Fruit fly (Drosophila melanogaster): Measurements from ENCODE around the gene Gbeta5.

Gene Gbeta5

dm6 chrX:8106281-8107050, 45.6 kb downstream of the Gbeta5 start (continued):
- TF ChIP-seq mirr (GFP tag; optimal IDR thresholded peaks at IDR 0.05) = peak; percentile 73
- peak; percentile 53 for TF ChIP-seq sqz (GFP tag; optimal IDR thresholded peaks at IDR 0.05)
- peak; percentile 95 for TF ChIP-seq CG7745 (tag; optimal IDR thresholded peaks at IDR 0.05)
- TF ChIP-seq Deaf1 (tag; optimal IDR thresholded peaks at IDR 0.05) = peak; percentile 14
- no peak for TF ChIP-seq lmd (GFP tag; IDR thresholded peaks at IDR 0.05)
- peak; percentile 15 for TF ChIP-seq lbe (GFP tag; optimal IDR thresholded peaks at IDR 0.05)
- TF ChIP-seq grn (GFP tag; optimal IDR thresholded peaks at IDR 0.05) = peak; percentile 89
- TF ChIP-seq CG34376 (GFP tag; optimal IDR thresholded peaks at IDR 0.05) = peak; percentile 70

DNA sequence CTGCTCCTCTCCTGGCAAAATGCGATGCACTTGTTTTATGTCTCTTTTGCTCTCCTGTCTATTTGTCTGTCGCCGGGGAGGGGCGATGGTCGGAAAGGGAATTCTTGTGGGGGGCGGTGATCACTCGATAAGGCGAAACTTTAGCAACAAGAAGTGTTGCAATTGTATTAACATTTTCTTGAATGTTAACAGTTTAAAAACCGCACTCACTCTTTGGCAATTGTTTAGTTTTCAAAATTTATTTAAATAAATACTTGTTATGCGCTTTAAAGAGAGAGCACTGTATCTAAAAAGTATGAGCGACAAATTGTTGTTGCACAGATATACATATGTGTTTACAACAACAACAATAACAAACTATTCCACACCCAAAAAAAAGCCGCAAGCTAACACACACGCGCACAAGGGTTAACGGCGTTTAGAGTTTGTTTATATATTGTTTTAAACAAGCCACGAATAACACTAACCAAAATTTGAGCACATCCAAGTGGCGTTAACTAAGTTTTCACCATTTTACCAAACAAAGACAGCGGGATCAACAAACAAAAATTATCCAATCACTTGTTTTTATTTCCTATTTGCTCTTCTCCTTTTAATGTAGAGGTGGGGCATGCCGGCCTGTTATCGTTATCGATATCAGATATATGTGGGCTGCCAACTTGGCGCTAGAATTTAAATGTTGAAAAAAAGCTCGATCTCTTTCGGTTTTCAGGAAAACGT, 50.4 kb downstream of the Gbeta5 start, which contains the start of gene CG2258:
CG2258 (minus strand) TSS at position 617 of the 720 bp plus-strand sequence.
- TF ChIP-seq CG34422 (GFP tag; IDR thresholded peaks at IDR 0.05) = peak; percentile 89
- peak; percentile 76 for TF ChIP-seq Awh (GFP tag; IDR thresholded peaks at IDR 0.05)
- peak; percentile 72 for TF ChIP-seq cas (GFP tag; IDR thresholded peaks at IDR 0.05)
- TF ChIP-seq HLH4C (GFP tag; IDR thresholded peaks at IDR 0.05; ENCODE audit: partially characterized antibody) = peak; percentile 46; the same call in 1 of the 3 replicates
- no peak for TF ChIP-seq Sin3A (optimal IDR thresholded peaks at IDR 0.05)
- TF ChIP-seq onecut (GFP tag; IDR thresholded peaks at IDR 0.05) = peak; percentile 53; the same call in 1 of the 2 replicates
- TF ChIP-seq Bteb2 (GFP tag; optimal IDR thresholded peaks at IDR 0.05) = peak; percentile 27
- no peak for TF ChIP-seq GATAe (GFP tag; conservative IDR thresholded peaks at IDR 0.05)
- peak; percentile 76 for TF ChIP-seq Fer2 (tag; optimal IDR thresholded peaks at IDR 0.05)
- peak; percentile 71 for TF ChIP-seq tio (GFP tag; optimal IDR thresholded peaks at IDR 0.05)
- TF ChIP-seq h (optimal IDR thresholded peaks at IDR 0.05) = no peak
- no peak for TF ChIP-seq Elba2 (GFP tag; optimal IDR thresholded peaks at IDR 0.05)
- TF ChIP-seq CG6175 (GFP tag; IDR thresholded peaks at IDR 0.05) = peak; percentile 74; the same call in 1 of the 3 replicates
- peak; percentile 22; the same call in 1 of the 2 replicates for TF ChIP-seq CkIIα-i1 (GFP tag; IDR thresholded peaks at IDR 0.05)
- TF ChIP-seq CG2678 (tag; optimal IDR thresholded peaks at IDR 0.05) = peak; percentile 85
- TF ChIP-seq ro (GFP tag; IDR thresholded peaks at IDR 0.05) = 0 out of 2 replicates have a peak, but pooled peaks have one; percentile 47
- peak; percentile 73 for TF ChIP-seq B-H1 (GFP tag; IDR thresholded peaks at IDR 0.05)
- no peak for TF ChIP-seq pita (GFP tag; optimal IDR thresholded peaks at IDR 0.05)
- TF ChIP-seq seq (GFP tag; IDR thresholded peaks at IDR 0.05) = peak; percentile 69
- no peak for TF ChIP-seq fd102C (GFP tag; optimal IDR thresholded peaks at IDR 0.05)
- no peak for TF ChIP-seq kay (GFP tag; optimal IDR thresholded peaks at IDR 0.05)
- peak; percentile 75 for TF ChIP-seq Hr3 (GFP tag; optimal IDR thresholded peaks at IDR 0.05)
- TF ChIP-seq pb (GFP tag; optimal IDR thresholded peaks at IDR 0.05) = peak; percentile 38
- TF ChIP-seq CG17802 (tag; optimal IDR thresholded peaks at IDR 0.05) = peak; percentile 67
- peak; percentile 50 for TF ChIP-seq dm (GFP tag; optimal IDR thresholded peaks at IDR 0.05)
- TF ChIP-seq wdn (GFP tag; IDR thresholded peaks at IDR 0.05) = peak; percentile 63; the same call in 1 of the 2 replicates
- peak; percentile 68 for TF ChIP-seq CG11723 (GFP tag; optimal IDR thresholded peaks at IDR 0.05)
- peak; percentile 82 for TF ChIP-seq Meics (GFP tag; optimal IDR thresholded peaks at IDR 0.05)
- TF ChIP-seq Trl (optimal IDR thresholded peaks at IDR 0.05) = no peak
- TF ChIP-seq Trl (GFP tag; optimal IDR thresholded peaks at IDR 0.05) = no peak
- TF ChIP-seq psq (GFP tag; optimal IDR thresholded peaks at IDR 0.05) = peak; percentile 24
- TF ChIP-seq CoRest (tag; optimal IDR thresholded peaks at IDR 0.05) = peak; percentile 87
- TF ChIP-seq Dfd (GFP tag; optimal IDR thresholded peaks at IDR 0.05) = no peak
- TF ChIP-seq C15 (GFP tag; IDR thresholded peaks at IDR 0.05) = peak; percentile 66; the same call in 1 of the 3 replicates
- no peak for TF ChIP-seq grn (GFP tag; optimal IDR thresholded peaks at IDR 0.05)
- peak; percentile 15 for TF ChIP-seq slp2 (GFP tag; optimal IDR thresholded peaks at IDR 0.05)
- peak; percentile 82 for TF ChIP-seq CG4820 (GFP tag; optimal IDR thresholded peaks at IDR 0.05)
- peak; percentile 46 for TF ChIP-seq CG8089 (GFP tag; optimal IDR thresholded peaks at IDR 0.05)
- peak; percentile 40 for TF ChIP-seq stwl (tag; optimal IDR thresholded peaks at IDR 0.05)
- TF ChIP-seq Hr39 (optimal IDR thresholded peaks at IDR 0.05) = no peak
- no peak for TF ChIP-seq CG9797 (GFP tag; optimal IDR thresholded peaks at IDR 0.05)
- TF ChIP-seq wek (GFP tag; optimal IDR thresholded peaks at IDR 0.05) = peak; percentile 64

Measured in whole organism, embryonic.